Worm (Caenorhabditis elegans) whole organism, mixed stage, embryonic: Measurements from ENCODE around the gene hpo-38.

Experiments
- ceh-39 ChIP-seq: fragments of 150-350 bp; optimal IDR thresholded peaks from 2 replicates; lab custom pipeline; 2014; ENCODE audit warnings: missing biosample characterization, missing genetic modification characterization
- ces-1 ChIP-seq: fragments of 150-350 bp; optimal IDR thresholded peaks from 2 replicates; lab custom pipeline; 2014; ENCODE audit warnings: missing biosample characterization, missing genetic modification reagents, missing genetic modification characterization
- elt-1 ChIP-seq: sonication (generic microtip); optimal IDR thresholded peaks from 2 replicates; lab custom pipeline; 2017; ENCODE audit warnings: missing genetic modification characterization, mild to moderate bottlenecking, missing compliant biosample characterization, antibody characterized with exemption, moderate library complexity, borderline replicate concordance; ENCODE audit not compliant: insufficient read depth
- lin-13 ChIP-seq: fragments of 150-350 bp; optimal IDR thresholded peaks from 2 replicates; lab custom pipeline; 2014; ENCODE audit warnings: missing biosample characterization, missing genetic modification characterization
- lsy-2 ChIP-seq: fragments of 150-350 bp; optimal IDR thresholded peaks from 2 replicates; lab custom pipeline; 2014; ENCODE audit warnings: missing biosample characterization, missing genetic modification characterization
- mep-1 ChIP-seq: fragments of 150-350 bp; optimal IDR thresholded peaks from 2 replicates; lab custom pipeline; 2017; ENCODE audit warnings: missing biosample characterization, missing genetic modification reagents, missing genetic modification characterization, inconsistent platforms
- mls-2 ChIP-seq: sonication (generic microtip); optimal IDR thresholded peaks from 2 replicates; lab custom pipeline; 2016; ENCODE audit warnings: mild to moderate bottlenecking, missing genetic modification characterization, moderate library complexity, missing compliant biosample characterization
- nhr-12 ChIP-seq: fragments of 150-350 bp; optimal IDR thresholded peaks from 2 replicates; lab custom pipeline; 2014; ENCODE audit warnings: missing biosample characterization, missing genetic modification characterization
- nhr-237 ChIP-seq: fragments of 150-350 bp; optimal IDR thresholded peaks from 2 replicates; lab custom pipeline; 2014; ENCODE audit warnings: missing biosample characterization, missing genetic modification characterization
- nhr-28 ChIP-seq: fragments of 150-350 bp; optimal IDR thresholded peaks from 2 replicates; lab custom pipeline; 2014; ENCODE audit warnings: missing biosample characterization, missing genetic modification characterization
- pha-4 ChIP-seq: fragments of 150-350 bp; optimal IDR thresholded peaks from 2 replicates; lab custom pipeline; 2018; ENCODE audit warnings: missing biosample characterization, missing genetic modification reagents, missing genetic modification characterization
- snpc-4 ChIP-seq: fragments of 150-350 bp; optimal IDR thresholded peaks from 2 replicates; lab custom pipeline; 2014; ENCODE audit warnings: missing biosample characterization, missing genetic modification characterization
- sptf-1 ChIP-seq: sonication (generic microtip); optimal IDR thresholded peaks from 2 replicates; lab custom pipeline; 2017; ENCODE audit warnings: mild to moderate bottlenecking, missing genetic modification characterization, moderate library complexity, missing compliant biosample characterization
- unc-39 ChIP-seq: fragments of 150-350 bp; optimal IDR thresholded peaks from 2 replicates; lab custom pipeline; 2014; ENCODE audit warnings: missing biosample characterization, missing genetic modification characterization

DNA sequence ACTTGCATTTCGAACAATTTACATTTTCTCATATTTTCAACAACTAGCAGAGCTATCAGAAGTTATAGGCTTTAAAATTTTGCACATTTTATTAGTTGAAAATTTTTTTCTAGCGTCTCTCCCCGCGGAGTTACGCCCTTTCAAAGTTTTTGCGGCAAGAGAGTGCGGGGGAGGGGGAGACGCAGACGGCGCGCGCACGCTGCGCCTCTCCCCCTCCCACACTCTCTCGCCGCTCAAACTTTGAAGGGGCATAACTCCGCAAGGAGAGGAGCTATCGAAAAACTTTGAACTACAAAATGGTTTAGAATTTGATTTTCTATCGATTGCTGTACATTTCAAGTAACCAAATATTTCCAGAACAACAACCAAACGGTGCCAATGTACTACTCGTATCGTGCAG is 3.2 kb upstream of the hpo-38 start:
- TF ChIP-seq pha-4 (no peak), lin-13 (tag; lab: Kevin White, UChicago) (no peak), lsy-2 (tag; lab: Kevin White, UChicago) (no peak), nhr-28 (no peak), unc-39 (no peak), elt-1 (tag; lab: Kevin White, UChicago) (no peak), nhr-12 (tag; lab: Kevin White, UChicago) (no peak), ces-1 (no peak), ceh-39 (tag; lab: Kevin White, UChicago) (no peak), mls-2 (tag; lab: Kevin White, UChicago) (no peak), nhr-237 (tag; lab: Kevin White, UChicago) (no peak), sptf-1 (tag; lab: Kevin White, UChicago) (no peak), mep-1 (no peak), snpc-4 (tag; lab: Kevin White, UChicago) (no peak)
